Worm (Caenorhabditis elegans) whole organism, L4/young adult: ENCODE data around the gene F58B3.4.

Source experiments
- W03F9.2 ChIP-seq: fragments of 150-350 bp; optimal IDR thresholded peaks from 2 replicates; lab custom pipeline; 2014; ENCODE audit warnings: missing biosample characterization, missing genetic modification characterization
- him-1 ChIP-seq: sonication (generic microtip); optimal IDR thresholded peaks from 2 replicates; lab custom pipeline; 2016; ENCODE audit warnings: missing genotype, missing genetic modification reagents, missing genetic modification characterization, missing compliant biosample characterization

DNA sequence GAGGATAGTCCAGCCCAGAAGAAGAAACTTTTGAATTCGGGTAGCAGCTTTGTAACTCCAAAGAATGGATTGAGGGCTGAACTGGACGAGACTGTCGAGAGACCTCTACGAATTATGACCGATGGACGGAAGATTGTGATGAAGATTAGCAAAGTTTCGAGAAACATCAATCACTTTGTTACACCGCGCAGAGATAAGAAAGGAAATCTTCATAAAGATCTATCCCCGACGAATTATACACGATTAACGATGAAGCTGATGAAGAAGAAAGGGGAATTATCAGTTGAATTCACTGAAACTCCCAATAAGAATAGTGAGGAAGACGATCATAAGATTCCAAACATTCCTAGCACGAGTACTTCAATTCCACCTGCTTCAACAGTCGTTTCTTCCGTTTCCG is 31.9 kb downstream of the F58B3.4 start:
- TF ChIP-seq him-1 (tag; lab: Kevin White, UChicago) (no peak), W03F9.2 (no peak)
